Fruit fly (Drosophila melanogaster): ENCODE measurements around the gene CG11381.

Gene CG11381

dm6 chrX:1234817-1235617 lies 31.4 kb downstream of the CG11381 start (continued):
- TF ChIP-seq Oaz (GFP tag; IDR thresholded peaks at IDR 0.05) (peak; percentile 75), Nf-YB (GFP tag; optimal IDR thresholded peaks at IDR 0.05) (peak; percentile 58), Mad (GFP tag; optimal IDR thresholded peaks at IDR 0.05) (peak; percentile 76), br (optimal IDR thresholded peaks at IDR 0.05) (no peak), CG1602 (GFP tag; optimal IDR thresholded peaks at IDR 0.05) (peak; percentile 67), CG12769 (tag; optimal IDR thresholded peaks at IDR 0.05) (peak; percentile 82), CG4328 (GFP tag; optimal IDR thresholded peaks at IDR 0.05) (peak; percentile 65), usp (GFP tag; optimal IDR thresholded peaks at IDR 0.05) (no peak), Lpt (GFP tag; optimal IDR thresholded peaks at IDR 0.05) (no peak), CG16813 (GFP tag; IDR thresholded peaks at IDR 0.05; ENCODE audit: partially characterized antibody) (no peak; the same call in 2 of the 3 replicates), bowl (GFP tag; IDR thresholded peaks at IDR 0.05) (0 out of 2 replicates have a peak, but pooled peaks have one; percentile 22), CG18619 (GFP tag; optimal IDR thresholded peaks at IDR 0.05) (peak; percentile 50), abd-A (tag; optimal IDR thresholded peaks at IDR 0.05) (no peak), unpg (GFP tag; optimal IDR thresholded peaks at IDR 0.05) (peak; percentile 82), CG6175 (GFP tag; IDR thresholded peaks at IDR 0.05) (0 out of 3 replicates have a peak, but pooled peaks have one; percentile 47), BtbVII (GFP tag; optimal IDR thresholded peaks at IDR 0.05) (peak; percentile 79), pros (GFP tag; optimal IDR thresholded peaks at IDR 0.05) (no peak), nerfin-1 (tag; optimal IDR thresholded peaks at IDR 0.05) (peak; percentile 67), vvl (GFP tag; IDR thresholded peaks at IDR 0.05) (peak; percentile 92), CG14710 (tag; optimal IDR thresholded peaks at IDR 0.05) (peak; percentile 81), CG3407 (GFP tag; optimal IDR thresholded peaks at IDR 0.05) (peak; percentile 75), CG4424 (GFP tag; optimal IDR thresholded peaks at IDR 0.05) (peak; percentile 47), emc (GFP tag; optimal IDR thresholded peaks at IDR 0.05) (peak; percentile 34), zen (tag; optimal IDR thresholded peaks at IDR 0.05) (peak; percentile 82), run (tag; optimal IDR thresholded peaks at IDR 0.05) (peak; percentile 48), CG7963 (GFP tag; IDR thresholded peaks at IDR 0.05; ENCODE audit: partially characterized antibody) (no peak), CG9609 (GFP tag; optimal IDR thresholded peaks at IDR 0.05) (peak; percentile 82), stwl (tag; optimal IDR thresholded peaks at IDR 0.05) (peak; percentile 49), rib (GFP tag; IDR thresholded peaks at IDR 0.05) (no peak), Atf6 (GFP tag; IDR thresholded peaks at IDR 0.05) (peak; percentile 81), gce (GFP tag; IDR thresholded peaks at IDR 0.05) (peak; percentile 75; the same call in 2 of the 3 replicates), CG17802 (tag; optimal IDR thresholded peaks at IDR 0.05) (peak; percentile 67), fru (optimal IDR thresholded peaks at IDR 0.05) (no peak), zfh2 (GFP tag; optimal IDR thresholded peaks at IDR 0.05) (peak; percentile 65), bcd (GFP tag; optimal IDR thresholded peaks at IDR 0.05) (peak; percentile 82), fd3F (GFP tag; optimal IDR thresholded peaks at IDR 0.05) (peak; percentile 54), Nf-YA (GFP tag; IDR thresholded peaks at IDR 0.05) (peak; percentile 73), twi (tag; optimal IDR thresholded peaks at IDR 0.05) (peak; percentile 64), pzg (GFP tag; optimal IDR thresholded peaks at IDR 0.05) (no peak), Fer1 (GFP tag; optimal IDR thresholded peaks at IDR 0.05) (peak; percentile 78), CG13123 (GFP tag; optimal IDR thresholded peaks at IDR 0.05) (peak; percentile 22), Vsx1 (GFP tag; optimal IDR thresholded peaks at IDR 0.05) (peak; percentile 63), CG8765 (GFP tag; IDR thresholded peaks at IDR 0.05) (peak; percentile 77), CG2875 (GFP tag; optimal IDR thresholded peaks at IDR 0.05) (peak; percentile 55), CG3065 (GFP tag; optimal IDR thresholded peaks at IDR 0.05) (peak; percentile 31), CrebB (tag; optimal IDR thresholded peaks at IDR 0.05) (peak; percentile 39), CG10431 (GFP tag; optimal IDR thresholded peaks at IDR 0.05) (peak; percentile 49), Dp (GFP tag; optimal IDR thresholded peaks at IDR 0.05) (no peak), CG32532 (GFP tag; IDR thresholded peaks at IDR 0.05) (peak; percentile 76), crol (GFP tag; IDR thresholded peaks at IDR 0.05) (no peak)
